Fruit fly (Drosophila melanogaster): ENCODE data around the gene Jhbp5.

dm6 chr3R:16034186-16034585 is 11.7 kb downstream of the Jhbp5 start:
- TF ChIP-seq ttk (optimal IDR thresholded peaks at IDR 0.05) (no peak), h (optimal IDR thresholded peaks at IDR 0.05) (no peak)

Data from Kc167 (cell line).